Worm (Caenorhabditis elegans): ENCODE measurements around the gene F10G2.2.

F10G2.2 gene

ce11 chrV:7330868-7331267, at the start of gene F10G2.2:
Gene F10G2.2 (plus strand): TSS chrV:7331168.
- no peak for TF ChIP-seq elt-2 (tag; optimal IDR thresholded peaks at IDR 0.05)
- no peak for TF ChIP-seq nhr-77 (tag; optimal IDR thresholded peaks at IDR 0.05)
- TF ChIP-seq elt-3 (tag; optimal IDR thresholded peaks at IDR 0.05): no peak
- TF ChIP-seq lin-39 (tag; optimal IDR thresholded peaks at IDR 0.05): no peak
- TF ChIP-seq pqm-1 (tag; optimal IDR thresholded peaks at IDR 0.05): no peak
- no peak for TF ChIP-seq nhr-67 (tag; optimal IDR thresholded peaks at IDR 0.05)
- TF ChIP-seq nhr-23 (tag; optimal IDR thresholded peaks at IDR 0.05): no peak
- TF ChIP-seq ceh-28 (tag; optimal IDR thresholded peaks at IDR 0.05): no peak
- no peak for TF ChIP-seq jun-1 (tag; optimal IDR thresholded peaks at IDR 0.05)
- TF ChIP-seq mml-1 (tag; optimal IDR thresholded peaks at IDR 0.05): no peak
- no peak for TF ChIP-seq daf-12 (tag; optimal IDR thresholded peaks at IDR 0.05)

ce11 chrV:7282037-7282436, 48.9 kb upstream of the F10G2.2 start, which contains the start of gene C13A2.3:
Gene C13A2.3 (plus strand): TSS chrV:7282337.
- no peak for TF ChIP-seq nhr-43 (tag; optimal IDR thresholded peaks at IDR 0.05; ENCODE audit: poor library complexity, severe bottlenecking)

ce11 chrV:7288699-7289098, 42.3 kb upstream of the F10G2.2 start, which contains the start of gene C13A2.1:
Gene C13A2.1 (plus strand): TSS chrV:7288999.
- TF ChIP-seq lin-39 (tag; optimal IDR thresholded peaks at IDR 0.05) (no peak), nhr-12 (tag; optimal IDR thresholded peaks at IDR 0.05) (no peak), elt-2 (tag; optimal IDR thresholded peaks at IDR 0.05) (no peak), pha-4 (tag; optimal IDR thresholded peaks at IDR 0.05) (no peak), unc-62 (GFP tag; optimal IDR thresholded peaks at IDR 0.05) (no peak), aly-2 (tag; optimal IDR thresholded peaks at IDR 0.05) (no peak), mml-1 (tag; optimal IDR thresholded peaks at IDR 0.05) (no peak), fkh-10 (GFP tag; optimal IDR thresholded peaks at IDR 0.05) (no peak), tbx-2 (tag; optimal IDR thresholded peaks at IDR 0.05) (no peak), zag-1 (tag; optimal IDR thresholded peaks at IDR 0.05) (no peak), eor-1 (tag; optimal IDR thresholded peaks at IDR 0.05) (no peak), egl-27 (tag; optimal IDR thresholded peaks at IDR 0.05) (no peak), ZK546.5 (tag; optimal IDR thresholded peaks at IDR 0.05) (no peak), elt-3 (tag; optimal IDR thresholded peaks at IDR 0.05) (no peak), lin-15B (tag; optimal IDR thresholded peaks at IDR 0.05) (no peak), ztf-11 (tag; optimal IDR thresholded peaks at IDR 0.05) (no peak), hmg-11 (tag; optimal IDR thresholded peaks at IDR 0.05) (no peak), ceh-9 (tag; optimal IDR thresholded peaks at IDR 0.05) (no peak)

DNA sequence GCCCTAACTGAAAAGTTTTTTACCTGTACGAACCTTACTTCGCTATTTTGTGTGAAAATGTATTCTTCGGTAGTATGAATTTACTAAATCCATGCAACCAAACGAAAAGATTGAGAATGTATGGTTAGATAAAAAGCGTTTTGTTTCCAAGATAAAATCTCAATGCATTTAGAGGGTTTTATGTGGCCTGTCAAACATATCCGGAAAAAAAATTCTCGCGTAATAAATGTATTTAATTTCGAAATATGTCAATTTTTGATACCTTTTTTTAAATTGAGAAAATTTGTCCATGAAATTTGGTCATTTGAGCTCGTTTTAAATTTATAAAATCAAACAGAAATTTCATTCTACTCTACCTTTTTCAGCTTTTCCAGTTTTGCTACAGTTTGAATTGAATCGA, 35.7 kb upstream of the F10G2.2 start, which contains the start of gene F07G11.4:
F07G11.4 (minus strand) TSS at position 101 of the 400 bp plus-strand sequence.
- TF ChIP-seq lin-15B (tag; optimal IDR thresholded peaks at IDR 0.05): no peak

- TF ChIP-seq unc-62 (GFP tag; optimal IDR thresholded peaks at IDR 0.05): no peak
- no peak for TF ChIP-seq unc-39 (tag; optimal IDR thresholded peaks at IDR 0.05)
- no peak for TF ChIP-seq nhr-237 (tag; optimal IDR thresholded peaks at IDR 0.05)
- no peak for TF ChIP-seq nhr-11 (tag; optimal IDR thresholded peaks at IDR 0.05)
- no peak for TF ChIP-seq skn-1 (tag; optimal IDR thresholded peaks at IDR 0.05)
- no peak for TF ChIP-seq pha-4 (tag; optimal IDR thresholded peaks at IDR 0.05)
- no peak for TF ChIP-seq ztf-4 (tag; optimal IDR thresholded peaks at IDR 0.05)
- no peak for TF ChIP-seq fkh-10 (GFP tag; optimal IDR thresholded peaks at IDR 0.05)
- no peak for TF ChIP-seq ceh-82 (tag; optimal IDR thresholded peaks at IDR 0.05)
- TF ChIP-seq nhr-67 (tag; optimal IDR thresholded peaks at IDR 0.05): no peak
- no peak for TF ChIP-seq nhr-28 (tag; optimal IDR thresholded peaks at IDR 0.05)
- TF ChIP-seq tbx-2 (tag; optimal IDR thresholded peaks at IDR 0.05): no peak
- TF ChIP-seq snpc-4 (tag; optimal IDR thresholded peaks at IDR 0.05): no peak
- TF ChIP-seq zag-1 (tag; optimal IDR thresholded peaks at IDR 0.05): no peak
- TF ChIP-seq pqm-1 (tag; optimal IDR thresholded peaks at IDR 0.05): no peak
- TF ChIP-seq nfya-1 (tag; optimal IDR thresholded peaks at IDR 0.05; ENCODE audit: insufficient read depth): no peak
- TF ChIP-seq mdl-1 (tag; optimal IDR thresholded peaks at IDR 0.05): no peak
- no peak for TF ChIP-seq daf-12 (tag; optimal IDR thresholded peaks at IDR 0.05)
- no peak for TF ChIP-seq ceh-28 (tag; optimal IDR thresholded peaks at IDR 0.05)
- TF ChIP-seq ama-1 (optimal IDR thresholded peaks at IDR 0.05): no peak
Measured at ce11 chrV:7297263-7297662, 33.7 kb upstream of the F10G2.2 start, which contains the start of gene srj-32. Gene srj-32 (minus strand): TSS chrV:7297363.

All from whole organism, L3 larva.